Fruit fly (Drosophila melanogaster): Measurements from ENCODE around the gene CG5026.
A peak's percentile ranks its signal among the peaks of the same experiment; 100 is the strongest.

Gene CG5026

dm6 chr3L:9019196-9019662, 50.9 kb downstream of the CG5026 start, which contains the start of gene Doc2 (continued):
- peak; percentile 12; the same call in 1 of the 3 replicates for TF ChIP-seq CG34224 (GFP tag; IDR thresholded peaks at IDR 0.05; ENCODE audit: partially characterized antibody)
- TF ChIP-seq trem (tag; optimal IDR thresholded peaks at IDR 0.05), result no peak
- peak; percentile 37 for TF ChIP-seq HmgD (GFP tag; optimal IDR thresholded peaks at IDR 0.05)
- TF ChIP-seq CG14014 (GFP tag; IDR thresholded peaks at IDR 0.05), result no peak
- no peak for TF ChIP-seq Fer3 (tag; optimal IDR thresholded peaks at IDR 0.05)
- no peak for TF ChIP-seq Jarid2 (GFP tag; optimal IDR thresholded peaks at IDR 0.05)
- no peak for TF ChIP-seq CG3726 (GFP tag; IDR thresholded peaks at IDR 0.05)
- TF ChIP-seq tap (tag; optimal IDR thresholded peaks at IDR 0.05), result no peak
- no peak for TF ChIP-seq lmd (GFP tag; IDR thresholded peaks at IDR 0.05)
- TF ChIP-seq sug (tag; optimal IDR thresholded peaks at IDR 0.05), result no peak
- no peak for TF ChIP-seq HmgZ (tag; optimal IDR thresholded peaks at IDR 0.05)
- TF ChIP-seq sr (GFP tag; IDR thresholded peaks at IDR 0.05), result peak; percentile 76
- no peak for TF ChIP-seq zfh1 (GFP tag; IDR thresholded peaks at IDR 0.05)
- TF ChIP-seq Fer1 (GFP tag; optimal IDR thresholded peaks at IDR 0.05), result no peak
- peak; percentile 94 for TF ChIP-seq CG1832 (GFP tag; optimal IDR thresholded peaks at IDR 0.05)
- TF ChIP-seq CG10431 (GFP tag; optimal IDR thresholded peaks at IDR 0.05), result no peak

DNA sequence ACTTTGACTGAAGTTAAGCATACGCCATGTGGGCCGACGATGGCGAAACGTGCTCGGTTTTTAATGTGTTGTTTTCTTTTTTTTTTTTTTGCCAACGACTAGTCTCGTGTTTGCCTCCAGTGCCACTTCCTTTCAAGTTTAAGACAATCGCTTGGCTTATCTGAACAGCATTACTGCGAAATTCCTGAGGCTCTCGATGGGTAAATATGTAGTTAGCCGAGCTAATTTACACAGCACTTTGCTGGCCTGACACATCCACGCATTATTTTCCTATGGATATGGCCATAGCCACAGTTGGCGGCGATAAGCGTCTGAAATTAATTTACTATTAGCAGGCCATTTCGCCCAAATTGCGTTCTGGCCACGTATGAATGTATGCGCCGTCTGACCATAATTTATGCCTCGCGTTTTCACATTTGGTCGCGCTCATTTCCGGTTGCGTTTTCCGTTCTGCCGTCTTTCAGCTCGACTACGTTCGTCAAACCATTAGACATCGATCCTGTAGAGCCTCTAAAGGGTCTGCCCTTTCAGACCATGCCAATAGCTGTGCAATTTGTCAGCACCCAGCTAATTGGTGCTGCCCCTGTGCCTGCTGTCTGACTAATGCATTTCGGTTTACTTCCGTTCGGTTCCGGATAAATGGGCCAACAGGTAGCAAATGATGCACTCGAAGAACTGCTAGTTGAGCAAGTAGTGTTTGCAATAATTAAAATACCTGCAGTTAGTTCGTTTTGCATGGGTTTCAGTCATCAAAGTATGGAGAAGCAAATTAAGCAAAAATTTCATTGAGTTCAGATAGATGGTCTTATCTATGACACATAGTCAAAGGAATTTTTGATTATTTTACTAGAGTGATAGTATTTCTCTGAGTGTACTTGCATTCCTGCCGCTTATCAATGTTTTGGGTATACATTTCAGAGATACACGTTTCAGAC, 52.4 kb downstream of the CG5026 start:
- peak; percentile 51 for TF ChIP-seq lab (GFP tag; optimal IDR thresholded peaks at IDR 0.05)
- TF ChIP-seq CG7372 (GFP tag; IDR thresholded peaks at IDR 0.05), result 0 out of 2 replicates have a peak, but pooled peaks have one; percentile 15
- no peak for TF ChIP-seq Sox100B (GFP tag; optimal IDR thresholded peaks at IDR 0.05)
- 0 out of 3 replicates have a peak, but pooled peaks have one; percentile 17 for TF ChIP-seq Dbx (GFP tag; IDR thresholded peaks at IDR 0.05)
- TF ChIP-seq al (GFP tag; IDR thresholded peaks at IDR 0.05), result no peak
- TF ChIP-seq CG32767 (GFP tag; IDR thresholded peaks at IDR 0.05), result no peak
- TF ChIP-seq Spps (tag; optimal IDR thresholded peaks at IDR 0.05), result no peak
- TF ChIP-seq sens (GFP tag), result peak; percentile 11
- no peak for TF ChIP-seq CG9437 (GFP tag; optimal IDR thresholded peaks at IDR 0.05)
- TF ChIP-seq HLH4C (GFP tag; IDR thresholded peaks at IDR 0.05; ENCODE audit: partially characterized antibody), result no peak
- TF ChIP-seq dmrt11E (tag; optimal IDR thresholded peaks at IDR 0.05), result peak; percentile 26
- TF ChIP-seq Ssrp (tag; optimal IDR thresholded peaks at IDR 0.05), result no peak
- TF ChIP-seq tup (GFP tag; optimal IDR thresholded peaks at IDR 0.05), result peak; percentile 8
- peak; percentile 11 for TF ChIP-seq CG2120 (GFP tag; optimal IDR thresholded peaks at IDR 0.05)
- TF ChIP-seq Neu2 (GFP tag; optimal IDR thresholded peaks at IDR 0.05; ENCODE audit: borderline replicate concordance), result peak; percentile 34
- peak; percentile 67 for TF ChIP-seq Med (GFP tag)
- peak in 1 of 2 experiments; percentile 24 for TF ChIP-seq chif (GFP tag; optimal IDR thresholded peaks at IDR 0.05)
- TF ChIP-seq zfh1 (GFP tag; IDR thresholded peaks at IDR 0.05), result peak; percentile 50; the same call in 1 of the 3 replicates
- peak in 1 of 3 experiments; percentile 28 for TF ChIP-seq lola (GFP tag; optimal IDR thresholded peaks at IDR 0.05)
- TF ChIP-seq Nf-YC (tag; optimal IDR thresholded peaks at IDR 0.05), result no peak
- 0 out of 2 replicates have a peak, but pooled peaks have one; percentile 6 for TF ChIP-seq lmd (GFP tag; IDR thresholded peaks at IDR 0.05)
- peak; percentile 6 for TF ChIP-seq sd (tag; optimal IDR thresholded peaks at IDR 0.05)
- TF ChIP-seq GATAe (GFP tag; conservative IDR thresholded peaks at IDR 0.05), result no peak
- TF ChIP-seq sug (tag; optimal IDR thresholded peaks at IDR 0.05), result no peak
- TF ChIP-seq CG2875 (GFP tag; optimal IDR thresholded peaks at IDR 0.05), result no peak
- TF ChIP-seq zen (tag; optimal IDR thresholded peaks at IDR 0.05), result peak; percentile 98
- no peak for TF ChIP-seq Dip2 (GFP tag; IDR thresholded peaks at IDR 0.05)
- TF ChIP-seq Dref (GFP tag; IDR thresholded peaks at IDR 0.05), result 0 out of 2 replicates have a peak, but pooled peaks have one; percentile 19
- peak; percentile 58 for TF ChIP-seq CG7271 (tag; optimal IDR thresholded peaks at IDR 0.05)
- TF ChIP-seq CG15479 (GFP tag; optimal IDR thresholded peaks at IDR 0.05), result peak; percentile 76
- no peak; the same call in 1 of the 2 replicates for TF ChIP-seq Atf6 (GFP tag; IDR thresholded peaks at IDR 0.05)
- TF ChIP-seq schlank (tag; optimal IDR thresholded peaks at IDR 0.05), result peak; percentile 0
